Worm (Caenorhabditis elegans) whole organism, L4/young adult: Measurements from ENCODE around the gene gst-36.

ENCODE experiments used
- W03F9.2 ChIP-seq: fragments of 150-350 bp; optimal IDR thresholded peaks from 2 replicates; lab custom pipeline; 2014; ENCODE audit warnings: missing biosample characterization, missing genetic modification characterization
- dao-5 ChIP-seq: sonication (generic microtip); optimal IDR thresholded peaks from 2 replicates; lab custom pipeline; 2016; ENCODE audit warnings: missing genotype, missing genetic modification characterization, moderate library complexity, missing compliant biosample characterization

DNA sequence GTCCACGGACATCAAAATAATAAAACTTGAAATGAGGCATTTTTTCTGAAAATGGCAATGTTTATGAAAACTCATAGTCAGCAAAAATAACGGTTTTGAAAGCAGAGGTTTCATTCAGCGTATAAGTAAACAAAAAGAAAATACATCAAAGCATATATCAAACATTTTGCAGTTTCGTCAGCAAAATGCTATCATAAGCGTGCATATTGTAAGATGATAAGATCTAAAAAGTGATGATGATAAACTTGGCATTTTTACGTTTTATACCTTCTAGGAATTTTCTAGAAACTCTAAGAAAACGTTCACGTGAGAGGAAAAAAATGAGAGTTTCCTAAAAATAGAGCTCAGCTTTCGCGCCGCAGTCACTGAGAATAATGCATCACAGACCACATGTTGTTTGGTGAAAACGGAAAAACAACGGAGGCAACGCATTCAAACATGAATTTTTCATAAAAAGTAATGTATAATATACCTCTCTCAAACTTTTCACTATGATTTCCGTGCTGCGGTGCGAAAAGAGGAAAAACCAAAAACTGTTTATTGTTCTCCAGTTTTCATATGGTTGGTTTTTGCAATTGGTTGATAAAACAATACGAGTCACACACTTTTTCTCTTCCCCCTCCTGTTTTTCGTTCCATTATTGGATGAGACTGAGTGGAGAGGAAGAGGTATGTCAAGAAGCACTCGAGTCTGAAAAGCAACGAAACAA, at the start of gene gst-36, which contains the start of gene R07B1.5:
- TF ChIP-seq W03F9.2 (tag; lab: Kevin White, UChicago) (no peak), dao-5 (no peak)
